Worm (Caenorhabditis elegans): ENCODE results near the gene R74.7.

- no peak for TF ChIP-seq hmg-20 (GFP tag; IDR thresholded peaks at IDR 0.05)
- no peak for TF ChIP-seq pha-4 (tag; optimal IDR thresholded peaks at IDR 0.05)
- TF ChIP-seq gei-17 (GFP tag; optimal IDR thresholded peaks at IDR 0.05) = no peak
- no peak for TF ChIP-seq T07F8.4 (tag; optimal IDR thresholded peaks at IDR 0.05)
Measured at ce11 chrIII:4231372-4231771, 27.1 kb downstream of the R74.7 start.

All from whole organism, young adult.